Fruit fly (Drosophila melanogaster): Measurements from ENCODE around the gene Sgs8.

Gene Sgs8

DNA sequence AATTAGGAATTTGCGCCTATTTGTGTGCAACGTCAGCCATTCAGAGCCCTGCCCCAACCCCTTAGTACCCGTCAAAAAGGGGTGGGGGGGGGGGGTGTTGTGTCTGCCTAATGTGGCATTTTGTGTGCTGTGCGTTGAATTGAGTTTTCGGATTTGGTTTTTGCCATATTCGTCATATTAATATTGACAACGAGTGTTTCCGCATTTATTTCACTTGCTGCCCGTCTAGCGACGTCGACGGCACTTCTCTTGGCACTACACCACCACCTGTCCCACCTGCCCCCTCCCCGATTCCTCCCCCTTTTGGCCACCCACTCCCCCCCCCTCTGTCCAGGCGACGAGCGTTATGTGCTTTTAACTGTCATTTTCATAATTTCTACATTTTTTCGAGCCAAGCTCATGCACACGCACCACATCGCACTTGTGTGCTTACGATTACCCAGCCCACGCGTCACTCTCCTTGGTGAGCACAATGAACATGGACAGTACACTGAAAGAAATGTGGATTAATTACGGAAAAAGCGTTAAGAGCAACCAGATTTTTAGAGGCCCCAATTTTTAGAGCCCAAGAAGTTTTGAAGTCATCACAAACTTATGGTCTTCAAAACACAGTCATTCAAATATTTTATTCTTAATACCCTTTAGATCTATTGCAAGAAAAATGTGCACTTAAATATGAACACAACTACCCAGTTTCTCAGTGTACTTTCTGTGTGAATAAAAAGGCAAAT is 6.3 kb upstream of the Sgs8 start (continued):
- TF ChIP-seq so (GFP tag; IDR thresholded peaks at IDR 0.05) (no peak), CG17802 (tag; optimal IDR thresholded peaks at IDR 0.05) (no peak), CG10979 (tag; optimal IDR thresholded peaks at IDR 0.05) (peak; percentile 13), HmgZ (tag; optimal IDR thresholded peaks at IDR 0.05) (no peak), zfh1 (GFP tag; IDR thresholded peaks at IDR 0.05) (no peak), yki (optimal IDR thresholded peaks at IDR 0.05) (no peak), CG17186 (GFP tag; optimal IDR thresholded peaks at IDR 0.05) (no peak), kni (GFP tag; optimal IDR thresholded peaks at IDR 0.05) (peak; percentile 78), vnd (GFP tag; IDR thresholded peaks at IDR 0.05; ENCODE audit: partially characterized antibody) (no peak), mld (GFP tag; IDR thresholded peaks at IDR 0.05; ENCODE audit: partially characterized antibody) (no peak), CG7556 (GFP tag; optimal IDR thresholded peaks at IDR 0.05) (no peak), CG7271 (tag; optimal IDR thresholded peaks at IDR 0.05) (no peak), Xbp1 (GFP tag; optimal IDR thresholded peaks at IDR 0.05) (no peak), CG12236 (GFP tag; optimal IDR thresholded peaks at IDR 0.05) (no peak), CG8924 (tag; optimal IDR thresholded peaks at IDR 0.05) (no peak), CG8388 (GFP tag; optimal IDR thresholded peaks at IDR 0.05) (no peak), sim (GFP tag; IDR thresholded peaks at IDR 0.05) (no peak), vvl (GFP tag; IDR thresholded peaks at IDR 0.05) (no peak), Taf1 (GFP tag; IDR thresholded peaks at IDR 0.05) (no peak), CG7839 (tag; optimal IDR thresholded peaks at IDR 0.05) (peak; percentile 7), shn (GFP tag; optimal IDR thresholded peaks at IDR 0.05) (no peak), NfI (GFP tag; optimal IDR thresholded peaks at IDR 0.05) (no peak), zf30C (GFP tag; optimal IDR thresholded peaks at IDR 0.05) (no peak), gcm2 (GFP tag; optimal IDR thresholded peaks at IDR 0.05) (no peak), vfl (GFP tag; optimal IDR thresholded peaks at IDR 0.05) (no peak), Lpt (GFP tag; optimal IDR thresholded peaks at IDR 0.05) (no peak), CG11723 (GFP tag; optimal IDR thresholded peaks at IDR 0.05) (no peak), pho (GFP tag; optimal IDR thresholded peaks at IDR 0.05) (no peak), unpg (GFP tag; optimal IDR thresholded peaks at IDR 0.05) (peak; percentile 11), Sin3A (optimal IDR thresholded peaks at IDR 0.05) (no peak), CG15073 (GFP tag; optimal IDR thresholded peaks at IDR 0.05) (no peak), CG17359 (tag; optimal IDR thresholded peaks at IDR 0.05) (no peak), tna (GFP tag; IDR thresholded peaks at IDR 0.05; ENCODE audit: partially characterized antibody) (0 out of 2 replicates have a peak, but pooled peaks have one; percentile 27), pzg (GFP tag; optimal IDR thresholded peaks at IDR 0.05) (no peak), CG9215 (GFP tag; IDR thresholded peaks at IDR 0.05) (no peak), ato (GFP tag; IDR thresholded peaks at IDR 0.05; ENCODE audit: partially characterized antibody) (no peak), CG3281 (GFP tag; optimal IDR thresholded peaks at IDR 0.05) (no peak), dpn (GFP tag; optimal IDR thresholded peaks at IDR 0.05) (no peak), Kr (GFP tag; optimal IDR thresholded peaks at IDR 0.05) (no peak), CG7928 (GFP tag; optimal IDR thresholded peaks at IDR 0.05) (no peak), chinmo (GFP tag; IDR thresholded peaks at IDR 0.05; ENCODE audit: partially characterized antibody) (0 out of 4 replicates have a peak, but pooled peaks have one; percentile 41), NC2β (GFP tag; optimal IDR thresholded peaks at IDR 0.05) (no peak), CG4404 (GFP tag; IDR thresholded peaks at IDR 0.05) (no peak), CoRest (tag; optimal IDR thresholded peaks at IDR 0.05) (no peak), lmd (GFP tag; IDR thresholded peaks at IDR 0.05) (0 out of 2 replicates have a peak, but pooled peaks have one; percentile 10), HLH3B (GFP tag; IDR thresholded peaks at IDR 0.05) (no peak), D (optimal IDR thresholded peaks at IDR 0.05) (no peak), D (GFP tag; optimal IDR thresholded peaks at IDR 0.05) (no peak), Ptx1 (GFP tag; IDR thresholded peaks at IDR 0.05) (no peak), phol (tag; optimal IDR thresholded peaks at IDR 0.05) (peak; percentile 13), CG4617 (GFP tag; optimal IDR thresholded peaks at IDR 0.05; ENCODE audit: borderline replicate concordance) (no peak)
